Fruit fly (Drosophila melanogaster): ENCODE measurements around the gene CG42654.

Gene CG42654

DNA sequence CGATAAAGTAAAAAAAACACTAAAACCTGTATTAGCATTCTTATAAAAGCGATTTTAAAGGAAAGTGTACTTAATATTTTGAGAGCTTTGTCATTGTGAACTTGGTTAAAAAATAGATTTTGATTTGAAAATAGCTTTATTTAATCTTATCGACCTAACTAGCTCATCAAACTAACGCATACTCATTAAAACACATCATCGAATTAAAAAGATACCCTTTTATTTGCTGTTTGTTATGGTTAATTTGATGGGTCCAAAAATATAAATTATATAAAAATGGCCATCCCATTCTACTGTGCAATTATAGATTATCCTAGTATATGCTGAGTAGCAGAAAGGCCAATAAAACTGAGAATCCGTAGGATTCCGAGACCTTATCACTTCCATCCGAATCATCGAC, 3.3 kb downstream of the CG42654 start, which contains the start of gene CG32219:
Gene CG32219 (minus strand): TSS at position 101 of the 400 bp plus-strand sequence.
- TF ChIP-seq bigmax (GFP tag; optimal IDR thresholded peaks at IDR 0.05): no peak
- no peak for TF ChIP-seq Awh (GFP tag; IDR thresholded peaks at IDR 0.05)
- TF ChIP-seq luna (GFP tag; optimal IDR thresholded peaks at IDR 0.05): no peak

DNA sequence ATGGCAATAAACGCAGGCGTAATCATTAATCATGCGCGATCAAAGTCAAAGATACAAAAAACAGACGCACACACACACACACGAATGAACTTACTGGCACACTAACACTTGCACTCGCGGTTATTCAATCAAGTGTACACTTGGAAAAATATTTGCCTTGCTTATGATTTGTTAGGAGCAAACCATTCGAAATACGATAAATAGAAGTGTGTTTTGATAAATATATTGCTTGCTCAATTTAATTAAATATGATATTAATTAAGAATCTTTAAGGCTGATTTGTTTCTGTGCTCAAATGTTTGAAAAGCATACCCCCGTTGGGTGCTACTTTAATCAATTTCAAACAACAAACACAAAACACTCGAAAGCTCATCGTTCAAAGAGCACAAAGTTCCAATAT, 8.9 kb downstream of the CG42654 start:
- peak; percentile 61 for TF ChIP-seq gem (tag; optimal IDR thresholded peaks at IDR 0.05)
- peak; percentile 7 for TF ChIP-seq sens (GFP tag)
- peak in 1 of 2 experiments; percentile 80 for TF ChIP-seq Pdp1 (GFP tag; optimal IDR thresholded peaks at IDR 0.05)
- TF ChIP-seq CG12104 (GFP tag; optimal IDR thresholded peaks at IDR 0.05): peak; percentile 2
- no peak for TF ChIP-seq crc (GFP tag; optimal IDR thresholded peaks at IDR 0.05)
- peak; percentile 14 for TF ChIP-seq CG4820 (GFP tag; optimal IDR thresholded peaks at IDR 0.05)
- TF ChIP-seq CG30403 (GFP tag; optimal IDR thresholded peaks at IDR 0.05): peak; percentile 33
- TF ChIP-seq fd96Cb (tag; optimal IDR thresholded peaks at IDR 0.05): peak; percentile 28
- peak; percentile 1 for TF ChIP-seq CG18476 (GFP tag; optimal IDR thresholded peaks at IDR 0.05)
- peak; percentile 3 for TF ChIP-seq Sox100B (GFP tag; optimal IDR thresholded peaks at IDR 0.05)
- peak; percentile 7 for TF ChIP-seq Hr3 (GFP tag; optimal IDR thresholded peaks at IDR 0.05)
- TF ChIP-seq Rx (GFP tag; IDR thresholded peaks at IDR 0.05): 0 out of 2 replicates have a peak, but pooled peaks have one; percentile 16
- TF ChIP-seq wor (GFP tag; IDR thresholded peaks at IDR 0.05): no peak
- TF ChIP-seq Nf-YA (GFP tag; IDR thresholded peaks at IDR 0.05): no peak
- peak; percentile 45 for TF ChIP-seq CG11504 (tag; optimal IDR thresholded peaks at IDR 0.05)
- TF ChIP-seq Abd-B (GFP tag; optimal IDR thresholded peaks at IDR 0.05): peak; percentile 3
- TF ChIP-seq Vsx1 (GFP tag; optimal IDR thresholded peaks at IDR 0.05): peak; percentile 29
- no peak for TF ChIP-seq CG7987 (GFP tag; optimal IDR thresholded peaks at IDR 0.05)
- no peak for TF ChIP-seq CG18011 (GFP tag; optimal IDR thresholded peaks at IDR 0.05)
- TF ChIP-seq Sox102F (GFP tag; optimal IDR thresholded peaks at IDR 0.05): peak; percentile 52
- peak; percentile 17 for TF ChIP-seq CG12769 (tag; optimal IDR thresholded peaks at IDR 0.05)
- TF ChIP-seq cwo (GFP tag; optimal IDR thresholded peaks at IDR 0.05): peak; percentile 8
- no peak for TF ChIP-seq unc-4 (GFP tag; IDR thresholded peaks at IDR 0.05; ENCODE audit: partially characterized antibody)
- TF ChIP-seq CG9609 (GFP tag; optimal IDR thresholded peaks at IDR 0.05): no peak
- peak; percentile 22 for TF ChIP-seq CG2120 (GFP tag; optimal IDR thresholded peaks at IDR 0.05)
- peak; percentile 1 for TF ChIP-seq bcd (GFP tag; optimal IDR thresholded peaks at IDR 0.05)
- no peak for TF ChIP-seq CG7556 (GFP tag; optimal IDR thresholded peaks at IDR 0.05)
- TF ChIP-seq CG1603 (tag; optimal IDR thresholded peaks at IDR 0.05): peak; percentile 52
- TF ChIP-seq CG6689 (GFP tag; IDR thresholded peaks at IDR 0.05): peak; percentile 33; the same call in 1 of the 2 replicates
- no peak for TF ChIP-seq CG15269 (tag; optimal IDR thresholded peaks at IDR 0.05)
- TF ChIP-seq CG12942 (GFP tag; optimal IDR thresholded peaks at IDR 0.05): peak; percentile 2
- peak; percentile 90 for TF ChIP-seq Ets65A (GFP tag)
- peak; percentile 36 for TF ChIP-seq lab (GFP tag; optimal IDR thresholded peaks at IDR 0.05)
- peak; percentile 23 for TF ChIP-seq CG3281 (GFP tag; optimal IDR thresholded peaks at IDR 0.05)
- TF ChIP-seq tll (GFP tag; optimal IDR thresholded peaks at IDR 0.05): no peak
- no peak for TF ChIP-seq cato (GFP tag; optimal IDR thresholded peaks at IDR 0.05; ENCODE audit: borderline replicate concordance)
- no peak for TF ChIP-seq croc (GFP tag; conservative IDR thresholded peaks at IDR 0.05)
- TF ChIP-seq cas (GFP tag; IDR thresholded peaks at IDR 0.05): no peak
- TF ChIP-seq Usf (GFP tag; optimal IDR thresholded peaks at IDR 0.05): no peak
- peak; percentile 40 for TF ChIP-seq CG7839 (tag; optimal IDR thresholded peaks at IDR 0.05)
- no peak for TF ChIP-seq CG11247 (GFP tag; IDR thresholded peaks at IDR 0.05)
- no peak for TF ChIP-seq bsh (GFP tag; optimal IDR thresholded peaks at IDR 0.05)
- TF ChIP-seq Meics (GFP tag; optimal IDR thresholded peaks at IDR 0.05): peak; percentile 39
- TF ChIP-seq pb (GFP tag; optimal IDR thresholded peaks at IDR 0.05): no peak
- no peak for TF ChIP-seq zfh2 (GFP tag; optimal IDR thresholded peaks at IDR 0.05)

All from whole organism, embryonic.